Worm (Caenorhabditis elegans) whole organism, late embryonic: ENCODE measurements around the gene B0238.9.

ENCODE experiments used
- C08G9.2 ChIP-seq: sonication (generic microtip); optimal IDR thresholded peaks from 2 replicates; lab custom pipeline; 2016; ENCODE audit warnings: mild to moderate bottlenecking, missing genetic modification characterization, moderate library complexity, missing compliant biosample characterization
- F13H6.1 ChIP-seq: sonication (generic microtip); optimal IDR thresholded peaks from 2 replicates; lab custom pipeline; 2016; ENCODE audit warnings: missing genetic modification characterization, missing compliant biosample characterization
- K09A11.1 ChIP-seq: sonication (generic microtip); optimal IDR thresholded peaks from 2 replicates; lab custom pipeline; 2017; ENCODE audit warnings: antibody characterized with exemption, mild to moderate bottlenecking, missing genetic modification characterization, missing compliant biosample characterization; ENCODE audit not compliant: insufficient read depth
- T23F11.4 ChIP-seq: fragments of 200-800 bp; sonication (Bioruptor generic); optimal IDR thresholded peaks from 2 replicates; lab custom pipeline; 2018; ENCODE audit warnings: mild to moderate bottlenecking, missing genetic modification characterization, missing compliant biosample characterization
- ama-1 ChIP-seq: fragments of 150-350 bp; optimal IDR thresholded peaks from 2 replicates; lab custom pipeline; 2014
- ceh-2 ChIP-seq: sonication (generic microtip); optimal IDR thresholded peaks from 2 replicates; lab custom pipeline; 2016; ENCODE audit warnings: missing genotype, missing genetic modification characterization, missing compliant biosample characterization
- ceh-22 ChIP-seq: sonication (generic microtip); optimal IDR thresholded peaks from 2 replicates; lab custom pipeline; 2017; ENCODE audit warnings: missing biosample characterization, missing genetic modification characterization
- ceh-31 ChIP-seq: sonication (generic microtip); optimal IDR thresholded peaks from 2 replicates; lab custom pipeline; 2016; ENCODE audit warnings: missing genetic modification characterization, missing compliant biosample characterization
- ceh-48 ChIP-seq: sonication (generic microtip); optimal IDR thresholded peaks from 2 replicates; lab custom pipeline; 2016; ENCODE audit warnings: missing genetic modification characterization, inconsistent platforms, missing compliant biosample characterization
- ceh-6 ChIP-seq: fragments of 200-800 bp; sonication (Bioruptor generic); optimal IDR thresholded peaks from 2 replicates; lab custom pipeline; 2018; ENCODE audit warnings: mild to moderate bottlenecking, missing genetic modification characterization, missing compliant biosample characterization
- ceh-9 ChIP-seq: sonication (generic microtip); optimal IDR thresholded peaks from 2 replicates; lab custom pipeline; 2016; ENCODE audit warnings: mild to moderate bottlenecking, missing genetic modification characterization, inconsistent platforms, missing compliant biosample characterization
- dve-1 ChIP-seq: sonication (generic microtip); optimal IDR thresholded peaks from 2 replicates; lab custom pipeline; 2017; ENCODE audit warnings: antibody characterized with exemption, mild to moderate bottlenecking, missing genetic modification characterization, missing compliant biosample characterization
- elt-2 ChIP-seq: sonication (generic microtip); optimal IDR thresholded peaks from 2 replicates; lab custom pipeline; 2016; ENCODE audit warnings: missing genetic modification reagents, missing genetic modification characterization, missing compliant biosample characterization
- ets-4 ChIP-seq: sonication (generic microtip); optimal IDR thresholded peaks from 2 replicates; lab custom pipeline; 2016; ENCODE audit warnings: missing genetic modification characterization, missing compliant biosample characterization
- fax-1 ChIP-seq: sonication (generic microtip); optimal IDR thresholded peaks from 2 replicates; lab custom pipeline; 2016; ENCODE audit warnings: missing genotype, missing genetic modification characterization, missing compliant biosample characterization
- fkh-10 ChIP-seq: fragments of 150-350 bp; optimal IDR thresholded peaks from 2 replicates; lab custom pipeline; 2014; ENCODE audit warnings: missing biosample characterization, missing genetic modification reagents, missing genetic modification characterization
- gmeb-2 ChIP-seq: sonication (generic microtip); optimal IDR thresholded peaks from 2 replicates; lab custom pipeline; 2016; ENCODE audit warnings: missing genetic modification characterization, inconsistent platforms, missing compliant biosample characterization
- hlh-13 ChIP-seq: fragments of 200-800 bp; sonication (Bioruptor generic); optimal IDR thresholded peaks from 2 replicates; lab custom pipeline; 2018; ENCODE audit warnings: mild to moderate bottlenecking, missing genetic modification characterization, missing compliant biosample characterization
- hlh-15 ChIP-seq: sonication (generic microtip); optimal IDR thresholded peaks from 2 replicates; lab custom pipeline; 2016; ENCODE audit warnings: missing genetic modification characterization, missing compliant biosample characterization
- hlh-6 ChIP-seq: sonication (generic microtip); optimal IDR thresholded peaks from 2 replicates; lab custom pipeline; 2016; ENCODE audit warnings: missing genotype, missing genetic modification characterization, missing compliant biosample characterization
- hlh-8 ChIP-seq: sonication (generic microtip); optimal IDR thresholded peaks from 2 replicates; lab custom pipeline; 2016; ENCODE audit warnings: missing genotype, missing genetic modification characterization, missing compliant biosample characterization
- lim-6 ChIP-seq: sonication (generic microtip); optimal IDR thresholded peaks from 2 replicates; lab custom pipeline; 2016; ENCODE audit warnings: missing genetic modification characterization, missing compliant biosample characterization
- mec-3 ChIP-seq: sonication (generic microtip); optimal IDR thresholded peaks from 2 replicates; lab custom pipeline; 2016; ENCODE audit warnings: borderline replicate concordance, missing genetic modification characterization, missing compliant biosample characterization
- nhr-11 ChIP-seq: fragments of 150-350 bp; optimal IDR thresholded peaks from 2 replicates; lab custom pipeline; 2014; ENCODE audit warnings: missing biosample characterization, missing genetic modification characterization
- npax-4 ChIP-seq: sonication (generic microtip); optimal IDR thresholded peaks from 2 replicates; lab custom pipeline; 2016; ENCODE audit warnings: missing genetic modification characterization, missing compliant biosample characterization
- odd-2 ChIP-seq: sonication (generic microtip); optimal IDR thresholded peaks from 2 replicates; lab custom pipeline; 2017; ENCODE audit warnings: antibody characterized with exemption, mild to moderate bottlenecking, missing genetic modification characterization, missing compliant biosample characterization
- pat-9 ChIP-seq: fragments of 200-800 bp; sonication (Bioruptor generic); optimal IDR thresholded peaks from 2 replicates; lab custom pipeline; 2018; ENCODE audit warnings: mild to moderate bottlenecking, missing genetic modification characterization, moderate library complexity, missing compliant biosample characterization
- pha-2 ChIP-seq: sonication (generic microtip); optimal IDR thresholded peaks from 2 replicates; lab custom pipeline; 2017; ENCODE audit warnings: mild to moderate bottlenecking, missing genetic modification characterization, missing compliant biosample characterization
- pha-4 ChIP-seq: fragments of 150-350 bp; optimal IDR thresholded peaks from 2 replicates; lab custom pipeline; 2018; ENCODE audit warnings: missing biosample characterization, missing genetic modification reagents, missing genetic modification characterization
- pqm-1 ChIP-seq: sonication (generic microtip); optimal IDR thresholded peaks from 2 replicates; lab custom pipeline; 2016; ENCODE audit warnings: missing genetic modification characterization, missing compliant biosample characterization
- ref-2 ChIP-seq: sonication (generic microtip); optimal IDR thresholded peaks from 2 replicates; lab custom pipeline; 2016; ENCODE audit warnings: missing genetic modification characterization, missing compliant biosample characterization
- rnt-1 ChIP-seq: sonication (generic microtip); optimal IDR thresholded peaks from 2 replicates; lab custom pipeline; 2016; ENCODE audit warnings: missing genetic modification characterization, missing compliant biosample characterization
- sdc-2 ChIP-seq: sonication (generic microtip); optimal IDR thresholded peaks from 2 replicates; lab custom pipeline; 2016; ENCODE audit warnings: missing genotype, missing genetic modification characterization, missing compliant biosample characterization
- sox-2 ChIP-seq: fragments of 200-800 bp; sonication (Bioruptor generic); IDR thresholded peaks from 2 replicates; pipeline ENCODE4 v1.3.6; 2022; ENCODE audit warnings: missing genetic modification reagents, missing genetic modification characterization, missing compliant biosample characterization
- ttx-3 ChIP-seq: sonication (generic microtip); optimal IDR thresholded peaks from 2 replicates; lab custom pipeline; 2016; ENCODE audit warnings: missing genetic modification reagents, missing genetic modification characterization, missing compliant biosample characterization
- unc-3 ChIP-seq, 2 experiments: fragments of 200-800 bp in 1 of 2; sonication (Bioruptor generic) in 1 of 2; sonication (generic microtip) in 1 of 2; conservative IDR thresholded peaks in 1 of 2; optimal IDR thresholded peaks in 1 of 2; 2 replicates each; pipeline versions ENCODE4 v1.3.6 to Lab custom; 2016 to 2022; ENCODE audit warnings: missing compliant biosample characterization in 2 of 2, missing genetic modification characterization in 2 of 2, missing genetic modification reagents in 1 of 2
- unc-55 ChIP-seq: sonication (generic microtip); optimal IDR thresholded peaks from 2 replicates; lab custom pipeline; 2017; ENCODE audit warnings: missing biosample characterization, missing genetic modification reagents, missing genetic modification characterization
- ztf-16 ChIP-seq: sonication (generic microtip); optimal IDR thresholded peaks from 2 replicates; lab custom pipeline; 2017; ENCODE audit warnings: missing genetic modification characterization, missing compliant biosample characterization

Gene B0238.9

ce11 chrV:5243036-5243435 lies 34.9 kb downstream of the B0238.9 start, which contains the start of gene cest-35.1:
Gene cest-35.1, minus strand, starts transcription at chrV:5243136.
- TF ChIP-seq sdc-2 (no peak), elt-2 (tag; lab: Kevin White, UChicago) (no peak), fax-1 (no peak), ceh-31 (tag; lab: Kevin White, UChicago) (no peak), hlh-8 (no peak), ama-1 (no peak), ceh-6 (no peak), T23F11.4 (GFP tag; lab: Kevin White, UChicago) (no peak), gmeb-2 (tag; lab: Kevin White, UChicago) (no peak), hlh-15 (no peak), unc-3 (GFP tag; conservative IDR thresholded peaks at IDR 0.05; lab: Robert Waterston, UW) (no peak), unc-3 (tag; optimal IDR thresholded peaks at IDR 0.05; lab: Kevin White, UChicago) (no peak), odd-2 (tag; lab: Kevin White, UChicago) (no peak), unc-55 (GFP tag; lab: Kevin White, UChicago) (no peak), pha-4 (tag; lab: Kevin White, UChicago) (no peak)
- TF ChIP-seq, all 69 proteins: peak for 0

- TF ChIP-seq odd-2 (tag; lab: Kevin White, UChicago) (no peak), pat-9 (tag; lab: Kevin White, UChicago) (no peak), rnt-1 (tag; lab: Kevin White, UChicago) (no peak), fkh-10 (no peak)
Observed at ce11 chrV:5239903-5240302, 38.0 kb downstream of the B0238.9 start, which contains the start of gene B0238.15. Gene B0238.15, plus strand, starts transcription at chrV:5240203.

- TF ChIP-seq dve-1 (tag; lab: Kevin White, UChicago) (no peak), ztf-16 (tag; lab: Kevin White, UChicago) (no peak), ttx-3 (tag; lab: Kevin White, UChicago) (no peak), hlh-6 (tag; lab: Kevin White, UChicago) (no peak), npax-4 (tag; lab: Kevin White, UChicago) (no peak), T23F11.4 (GFP tag; lab: Kevin White, UChicago) (no peak), fax-1 (no peak), odd-2 (tag; lab: Kevin White, UChicago) (no peak), pqm-1 (tag; lab: Kevin White, UChicago) (no peak), lim-6 (tag; lab: Kevin White, UChicago) (no peak), nhr-11 (no peak), pat-9 (tag; lab: Kevin White, UChicago) (no peak), ceh-9 (tag; lab: Kevin White, UChicago) (no peak), ceh-22 (tag; lab: Kevin White, UChicago) (no peak), sox-2 (no peak), unc-3 (GFP tag; conservative IDR thresholded peaks at IDR 0.05; lab: Robert Waterston, UW) (no peak), unc-3 (tag; optimal IDR thresholded peaks at IDR 0.05; lab: Kevin White, UChicago) (no peak), K09A11.1 (no peak), ceh-2 (tag; lab: Kevin White, UChicago) (no peak)
Observed at ce11 chrV:5239404-5239803, 38.5 kb downstream of the B0238.9 start, which contains the start of gene C52A10.3. Gene C52A10.3, minus strand, starts transcription at chrV:5239504.

ce11 chrV:5237116-5237515 lies 40.8 kb downstream of the B0238.9 start, which contains the start of gene cest-35.2:
Gene cest-35.2, minus strand, starts transcription at chrV:5237216.
- TF ChIP-seq pha-2 (tag; lab: Kevin White, UChicago) (no peak), fax-1 (no peak), F13H6.1 (tag; lab: Kevin White, UChicago) (no peak), ref-2 (tag; lab: Kevin White, UChicago) (no peak), ttx-3 (tag; lab: Kevin White, UChicago) (no peak), ets-4 (tag; lab: Kevin White, UChicago) (no peak), pha-4 (tag; lab: Kevin White, UChicago) (no peak), ceh-48 (tag; lab: Kevin White, UChicago) (no peak), unc-3 (GFP tag; conservative IDR thresholded peaks at IDR 0.05; lab: Robert Waterston, UW) (no peak), unc-3 (tag; optimal IDR thresholded peaks at IDR 0.05; lab: Kevin White, UChicago) (no peak), C08G9.2 (tag; lab: Kevin White, UChicago) (no peak), hlh-13 (GFP tag; lab: Kevin White, UChicago) (no peak), mec-3 (tag; lab: Kevin White, UChicago) (no peak), ztf-16 (tag; lab: Kevin White, UChicago) (no peak), ceh-6 (no peak), elt-2 (tag; lab: Kevin White, UChicago) (no peak)
- TF ChIP-seq, all 69 proteins: peak for 0
